Fruit fly (Drosophila melanogaster): ENCODE measurements around the gene CG8087.

DNA sequence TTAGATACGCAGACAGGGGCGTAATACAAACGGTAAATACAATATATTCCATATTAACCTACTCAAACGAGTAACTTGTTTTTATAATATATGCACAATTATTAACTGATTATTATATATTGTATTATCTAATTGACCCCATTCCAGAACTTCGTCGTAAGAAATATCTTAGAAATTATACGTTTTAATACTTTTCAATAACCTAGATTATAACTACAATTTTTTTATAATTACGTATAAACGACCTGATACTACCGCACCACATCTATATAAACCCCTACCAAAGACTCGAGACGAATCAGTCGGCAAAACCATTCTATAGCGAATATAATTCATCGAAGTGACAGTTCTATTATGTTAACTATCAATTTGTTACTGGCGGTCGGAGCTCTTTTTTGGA, 43.9 kb downstream of the CG8087 start, which contains the start of gene Cyp313a1:
- no peak for TF ChIP-seq Blimp-1 (GFP tag; optimal IDR thresholded peaks at IDR 0.05)
- TF ChIP-seq fu2 (GFP tag; optimal IDR thresholded peaks at IDR 0.05): no peak
- no peak for TF ChIP-seq Hr39 (optimal IDR thresholded peaks at IDR 0.05)
- no peak for TF ChIP-seq CG13287 (GFP tag; IDR thresholded peaks at IDR 0.05; ENCODE audit: partially characterized antibody)
- no peak for TF ChIP-seq CG12155 (GFP tag; optimal IDR thresholded peaks at IDR 0.05)
- TF ChIP-seq CG8290 (GFP tag; optimal IDR thresholded peaks at IDR 0.05): no peak
- no peak for TF ChIP-seq CG8290 (tag; optimal IDR thresholded peaks at IDR 0.05)
- TF ChIP-seq CG2199 (GFP tag; IDR thresholded peaks at IDR 0.05): no peak
- no peak for TF ChIP-seq gce (GFP tag; IDR thresholded peaks at IDR 0.05)
- no peak for TF ChIP-seq repo (GFP tag; optimal IDR thresholded peaks at IDR 0.05)

Data from whole organism, embryonic.